Fruit fly (Drosophila melanogaster) whole organism, embryonic: Measurements from ENCODE around the gene wuho.

ENCODE experiments used
- ATbp ChIP-seq: fragments of 200-800 bp; sonication (Bioruptor generic); optimal IDR thresholded peaks from 2 replicates; lab custom pipeline; 2017; ENCODE audit warnings: missing biosample characterization, mild to moderate bottlenecking, missing genetic modification characterization, missing genetic modification reagents
- Atf6 ChIP-seq: fragments of 200-800 bp; sonication (Bioruptor generic); IDR thresholded peaks from 2 replicates; pipeline ENCODE4 v1.3.6; 2022; ENCODE audit warnings: missing biosample characterization, missing genetic modification characterization
- CG10462 ChIP-seq: fragments of 200-800 bp; sonication (Bioruptor generic); optimal IDR thresholded peaks from 2 replicates; lab custom pipeline; 2016; ENCODE audit warnings: missing biosample characterization, missing genetic modification characterization
- CG11085 ChIP-seq: fragments of 200-800 bp; sonication (Bioruptor generic); IDR thresholded peaks from 2 replicates; pipeline ENCODE4 v1.3.6; 2022; ENCODE audit warnings: missing biosample characterization, missing genetic modification characterization
- CG11560 ChIP-seq: fragments of 200-800 bp; sonication (Bioruptor generic); IDR thresholded peaks from 3 replicates; pipeline ENCODE4 v1.3.6; 2022; ENCODE audit warnings: missing biosample characterization, missing genetic modification characterization
- CG11696 ChIP-seq: fragments of 200-800 bp; sonication (Bioruptor generic); IDR thresholded peaks from 2 replicates; pipeline ENCODE4 v1.3.6; 2022; ENCODE audit warnings: missing biosample characterization, missing genetic modification characterization
- CG12104 ChIP-seq: fragments of 200-800 bp; sonication (Bioruptor generic); optimal IDR thresholded peaks from 3 replicates; lab custom pipeline; 2016; ENCODE audit warnings: missing biosample characterization, missing genetic modification characterization
- CG12744 ChIP-seq: fragments of 200-800 bp; sonication (Bioruptor generic); optimal IDR thresholded peaks from 2 replicates; lab custom pipeline; 2016; ENCODE audit warnings: missing biosample characterization, missing genetic modification characterization
- CG12942 ChIP-seq: fragments of 200-800 bp; sonication (Bioruptor generic); optimal IDR thresholded peaks from 3 replicates; lab custom pipeline; 2016; ENCODE audit warnings: missing biosample characterization, missing genetic modification characterization
- CG13296 ChIP-seq: fragments of 200-800 bp; sonication (Bioruptor generic); optimal IDR thresholded peaks from 3 replicates; lab custom pipeline; 2018; ENCODE audit warnings: missing biosample characterization, mild to moderate bottlenecking, missing genetic modification characterization
- CG15269 ChIP-seq: fragments of 200-800 bp; sonication (Bioruptor generic); optimal IDR thresholded peaks from 2 replicates; lab custom pipeline; 2018; ENCODE audit warnings: missing biosample characterization, mild to moderate bottlenecking, missing genetic modification characterization, moderate library complexity
- CG17186 ChIP-seq: fragments of 200-800 bp; sonication (Bioruptor generic); optimal IDR thresholded peaks from 3 replicates; lab custom pipeline; 2017; ENCODE audit warnings: missing biosample characterization, missing genetic modification reagents, missing genetic modification characterization
- CG17385 ChIP-seq: fragments of 200-800 bp; sonication (Bioruptor generic); optimal IDR thresholded peaks from 3 replicates; lab custom pipeline; 2018; ENCODE audit warnings: missing biosample characterization, mild to moderate bottlenecking, missing genetic modification characterization
- CG2712 ChIP-seq: fragments of 200-800 bp; optimal IDR thresholded peaks from 3 replicates; lab custom pipeline; 2019; ENCODE audit warnings: missing biosample characterization, mild to moderate bottlenecking, missing genetic modification characterization, moderate library complexity
- CG30431 ChIP-seq: fragments of 200-800 bp; sonication (Bioruptor generic); optimal IDR thresholded peaks from 2 replicates; lab custom pipeline; 2017; ENCODE audit warnings: missing biosample characterization, missing genetic modification characterization
- CG32767 ChIP-seq: fragments of 200-800 bp; sonication (Bioruptor generic); IDR thresholded peaks from 2 replicates; pipeline ENCODE4 v1.3.6; 2022; ENCODE audit warnings: missing biosample characterization, missing genetic modification characterization
- CG34422 ChIP-seq: fragments of 200-800 bp; sonication (Bioruptor generic); IDR thresholded peaks from 3 replicates; pipeline ENCODE4 v1.3.6; 2022; ENCODE audit warnings: missing biosample characterization, missing genetic modification characterization
- CG5953 ChIP-seq: fragments of 200-800 bp; sonication (Bioruptor generic); IDR thresholded peaks from 2 replicates; pipeline ENCODE4 v1.3.6; 2022; ENCODE audit warnings: missing biosample characterization, missing genetic modification characterization
- CG6254 ChIP-seq: fragments of 200-800 bp; sonication (Bioruptor generic); optimal IDR thresholded peaks from 3 replicates; lab custom pipeline; 2017; ENCODE audit warnings: mild to moderate bottlenecking, missing biosample characterization, missing genetic modification reagents, missing genetic modification characterization
- CG7556 ChIP-seq: fragments of 200-800 bp; sonication (Bioruptor generic); optimal IDR thresholded peaks from 2 replicates; lab custom pipeline; 2017; ENCODE audit warnings: missing biosample characterization, mild to moderate bottlenecking, missing genetic modification characterization
- CG7963 ChIP-seq: fragments of 200-800 bp; sonication (Bioruptor generic); IDR thresholded peaks from 3 replicates; pipeline ENCODE4 v1.3.6; 2022; ENCODE audit warnings: missing biosample characterization, missing genetic modification characterization; ENCODE audit not compliant: partially characterized antibody
- CrebB ChIP-seq: fragments of 200-800 bp; sonication (Bioruptor generic); optimal IDR thresholded peaks from 3 replicates; lab custom pipeline; 2018; ENCODE audit warnings: missing biosample characterization, mild to moderate bottlenecking, missing genetic modification characterization
- D19B ChIP-seq: fragments of 200-800 bp; sonication (Bioruptor generic); optimal IDR thresholded peaks from 2 replicates; lab custom pipeline; 2017; ENCODE audit warnings: missing biosample characterization, mild to moderate bottlenecking, missing genetic modification characterization
- Hmx ChIP-seq: fragments of 200-800 bp; sonication (Bioruptor generic); optimal IDR thresholded peaks from 2 replicates; lab custom pipeline; 2016; ENCODE audit warnings: missing biosample characterization, missing genetic modification characterization
- Hr78 ChIP-seq, 2 experiments: fragments of 200-800 bp in 1 of 2; fragments of >200 bp in 1 of 2; sonication (Bioruptor generic) in 1 of 2; optimal IDR thresholded peaks; 2 replicates each; lab custom pipeline; 2017 to 2019; ENCODE audit warnings: missing biosample characterization in 2 of 2, missing genetic modification characterization in 2 of 2, mild to moderate bottlenecking in 1 of 2, moderate library complexity in 1 of 2
- Meics ChIP-seq: fragments of 200-800 bp; sonication (Bioruptor generic); optimal IDR thresholded peaks from 2 replicates; lab custom pipeline; 2017; ENCODE audit warnings: missing biosample characterization, mild to moderate bottlenecking, missing genetic modification characterization
- NfI ChIP-seq: fragments of 200-800 bp; sonication (Bioruptor generic); optimal IDR thresholded peaks from 3 replicates; lab custom pipeline; 2018; ENCODE audit warnings: missing biosample characterization, mild to moderate bottlenecking, missing genetic modification characterization, moderate library complexity
- Oli ChIP-seq: fragments of 200-800 bp; sonication (Bioruptor generic); optimal IDR thresholded peaks from 2 replicates; lab custom pipeline; 2018; ENCODE audit warnings: missing biosample characterization, mild to moderate bottlenecking, missing genetic modification characterization, moderate library complexity
- Six4 ChIP-seq: fragments of 200-800 bp; sonication (Bioruptor generic); optimal IDR thresholded peaks from 2 replicates; lab custom pipeline; 2016; ENCODE audit warnings: missing biosample characterization, missing genetic modification characterization
- Sox100B ChIP-seq: fragments of 200-800 bp; sonication (Bioruptor generic); optimal IDR thresholded peaks from 3 replicates; lab custom pipeline; 2018; ENCODE audit warnings: missing biosample characterization, mild to moderate bottlenecking, missing genetic modification characterization
- Taf1 ChIP-seq: fragments of 200-800 bp; sonication (Bioruptor generic); IDR thresholded peaks from 2 replicates; pipeline ENCODE4 v1.3.6; 2022; ENCODE audit warnings: missing biosample characterization, missing genetic modification characterization
- Vsx1 ChIP-seq: fragments of 200-800 bp; sonication (Bioruptor generic); optimal IDR thresholded peaks from 2 replicates; lab custom pipeline; 2017; ENCODE audit warnings: missing biosample characterization, mild to moderate bottlenecking, missing genetic modification characterization, missing genetic modification reagents
- abd-A ChIP-seq: fragments of 200-800 bp; sonication (Bioruptor generic); optimal IDR thresholded peaks from 3 replicates; lab custom pipeline; 2019; ENCODE audit warnings: missing biosample characterization, mild to moderate bottlenecking, missing genetic modification characterization, moderate library complexity
- aop ChIP-seq: fragments of 200-800 bp; sonication (Bioruptor generic); IDR thresholded peaks from 2 replicates; pipeline ENCODE4 v1.3.6; 2022; ENCODE audit warnings: missing biosample characterization, missing genetic modification characterization
- ash1 ChIP-seq: fragments of 200-800 bp; sonication (Bioruptor generic); optimal IDR thresholded peaks from 2 replicates; lab custom pipeline; 2018; ENCODE audit warnings: missing biosample characterization, mild to moderate bottlenecking, missing genetic modification characterization
- ato ChIP-seq: fragments of 200-800 bp; sonication (Bioruptor generic); IDR thresholded peaks from 2 replicates; pipeline ENCODE4 v1.3.6; 2022; ENCODE audit warnings: missing biosample characterization, missing genetic modification characterization; ENCODE audit not compliant: partially characterized antibody
- crol ChIP-seq: fragments of 200-800 bp; sonication (Bioruptor generic); IDR thresholded peaks from 2 replicates; pipeline ENCODE4 v1.3.6; 2022; ENCODE audit warnings: missing biosample characterization, missing genetic modification characterization
- dimm ChIP-seq: fragments of 200-800 bp; sonication (Bioruptor generic); IDR thresholded peaks from 2 replicates; pipeline ENCODE4 v1.3.6; 2022; ENCODE audit warnings: missing biosample characterization, missing genetic modification characterization
- dm ChIP-seq: fragments of 200-800 bp; sonication (Bioruptor generic); optimal IDR thresholded peaks from 3 replicates; lab custom pipeline; 2016; ENCODE audit warnings: missing biosample characterization, missing genetic modification characterization
- gt ChIP-seq: fragments of 200-800 bp; sonication (Bioruptor generic); IDR thresholded peaks from 2 replicates; pipeline ENCODE4 v1.3.6; 2022; ENCODE audit warnings: missing biosample characterization, missing genetic modification characterization
- jing ChIP-seq: fragments of 200-800 bp; sonication (Bioruptor generic); optimal IDR thresholded peaks from 2 replicates; lab custom pipeline; 2018; ENCODE audit warnings: missing biosample characterization, mild to moderate bottlenecking, missing genetic modification characterization
- pnt ChIP-seq: fragments of 200-800 bp; sonication (Bioruptor generic); optimal IDR thresholded peaks from 3 replicates; lab custom pipeline; 2016; ENCODE audit warnings: missing biosample characterization, missing genetic modification characterization
- repo ChIP-seq: fragments of 200-800 bp; sonication (Bioruptor generic); optimal IDR thresholded peaks from 2 replicates; lab custom pipeline; 2016; ENCODE audit warnings: missing biosample characterization, missing genetic modification characterization
- rib ChIP-seq: fragments of 200-800 bp; sonication (Bioruptor generic); IDR thresholded peaks from 2 replicates; pipeline ENCODE4 v1.3.6; 2022; ENCODE audit warnings: missing biosample characterization, missing genetic modification characterization
- ro ChIP-seq: fragments of 200-800 bp; sonication (Bioruptor generic); IDR thresholded peaks from 2 replicates; pipeline ENCODE4 v1.3.6; 2022; ENCODE audit warnings: missing biosample characterization, missing genetic modification characterization
- toy ChIP-seq: fragments of 200-800 bp; sonication (Bioruptor generic); IDR thresholded peaks from 2 replicates; pipeline ENCODE4 v1.3.6; 2022; ENCODE audit warnings: missing biosample characterization, missing genetic modification characterization
- twi ChIP-seq: fragments of 200-800 bp; optimal IDR thresholded peaks from 2 replicates; lab custom pipeline; 2019; ENCODE audit warnings: missing biosample characterization, mild to moderate bottlenecking, missing genetic modification characterization, moderate library complexity
- unc-4 ChIP-seq: fragments of 200-800 bp; sonication (Bioruptor generic); IDR thresholded peaks from 2 replicates; pipeline ENCODE4 v1.3.6; 2022; ENCODE audit warnings: missing biosample characterization, missing genetic modification characterization; ENCODE audit not compliant: partially characterized antibody
- vvl ChIP-seq: fragments of 200-800 bp; sonication (Bioruptor generic); IDR thresholded peaks from 2 replicates; pipeline ENCODE4 v1.3.6; 2022; ENCODE audit warnings: missing biosample characterization, missing genetic modification characterization
- wdn ChIP-seq: fragments of 200-800 bp; sonication (Bioruptor generic); IDR thresholded peaks from 2 replicates; pipeline ENCODE4 v1.3.6; 2022; ENCODE audit warnings: missing biosample characterization, missing genetic modification characterization

The wuho gene

dm6 chrX:6263614-6264130 is 24.2 kb upstream of the wuho start (continued):
- peak; percentile 36 for TF ChIP-seq CG10462
- TF ChIP-seq CrebB (tag; lab: Kevin White, UChicago): peak; percentile 61
- no peak for TF ChIP-seq Hmx (GFP tag; lab: Kevin White, UChicago)
- TF ChIP-seq vvl: no peak; the same call in 1 of the 2 replicates
- TF ChIP-seq CG32767 (GFP tag; lab: Robert Waterston, UW): peak; percentile 56
- peak; percentile 48; the same call in 1 of the 2 replicates for TF ChIP-seq rib (GFP tag; lab: Robert Waterston, UW)
- peak; percentile 46 for TF ChIP-seq Six4 (GFP tag; lab: Kevin White, UChicago)
- TF ChIP-seq Taf1: no peak
- no peak for TF ChIP-seq ro (GFP tag; lab: Robert Waterston, UW)
- TF ChIP-seq Atf6 (GFP tag; lab: Robert Waterston, UW): peak; percentile 84
- TF ChIP-seq CG12942 (GFP tag; lab: Kevin White, UChicago): peak; percentile 35
- peak; percentile 62 for TF ChIP-seq CG6254 (GFP tag; lab: Kevin White, UChicago)
- no peak for TF ChIP-seq gt (GFP tag; lab: Robert Waterston, UW)
- TF ChIP-seq Meics (GFP tag; lab: Kevin White, UChicago): peak; percentile 89
- peak; percentile 77 for TF ChIP-seq CG17385 (GFP tag; lab: Kevin White, UChicago)
- TF ChIP-seq CG2712 (tag; lab: Kevin White, UChicago): peak; percentile 77
- TF ChIP-seq Vsx1 (GFP tag; lab: Kevin White, UChicago): peak; percentile 66
- 0 out of 2 replicates have a peak, but pooled peaks have one; percentile 6 for TF ChIP-seq toy (GFP tag; lab: Robert Waterston, UW)
- peak; percentile 45; the same call in 2 of the 3 replicates for TF ChIP-seq CG34422
- TF ChIP-seq D19B (GFP tag; lab: Kevin White, UChicago): peak; percentile 74
- TF ChIP-seq ato (GFP tag; lab: Robert Waterston, UW): no peak
- TF ChIP-seq crol: 0 out of 2 replicates have a peak, but pooled peaks have one; percentile 10
- TF ChIP-seq Sox100B: peak; percentile 87
- peak; percentile 68 for TF ChIP-seq ATbp (GFP tag; lab: Kevin White, UChicago)
- TF ChIP-seq dimm (GFP tag; lab: Robert Waterston, UW): no peak
- 0 out of 3 replicates have a peak, but pooled peaks have one; percentile 41 for TF ChIP-seq CG11560
- no peak for TF ChIP-seq pnt (GFP tag; lab: Kevin White, UChicago)
- peak; percentile 51 for TF ChIP-seq abd-A
- TF ChIP-seq aop: no peak
- no peak for TF ChIP-seq unc-4 (GFP tag; lab: Robert Waterston, UW)
- TF ChIP-seq CG15269: peak; percentile 85
- TF ChIP-seq CG13296 (GFP tag; lab: Kevin White, UChicago): peak; percentile 87
- TF ChIP-seq CG11696 (GFP tag; lab: Robert Waterston, UW): peak; percentile 86
- TF ChIP-seq Hr78 (GFP tag; optimal IDR thresholded peaks at IDR 0.05; lab: Kevin White, UChicago): peak in 1 of 2 experiments; percentile 64
- no peak for TF ChIP-seq repo (GFP tag; lab: Kevin White, UChicago)
- peak; percentile 32 for TF ChIP-seq CG30431 (GFP tag; lab: Kevin White, UChicago)
- TF ChIP-seq dm (GFP tag; lab: Kevin White, UChicago): peak; percentile 5
- TF ChIP-seq ash1 (GFP tag; lab: Kevin White, UChicago): no peak
- TF ChIP-seq CG5953 (GFP tag; lab: Robert Waterston, UW): no peak
- peak; percentile 52 for TF ChIP-seq CG12104 (GFP tag; lab: Kevin White, UChicago)
- TF ChIP-seq wdn (GFP tag; lab: Robert Waterston, UW): no peak; the same call in 1 of the 2 replicates
- TF ChIP-seq jing: peak; percentile 49
- TF ChIP-seq CG17186: peak; percentile 17
- TF ChIP-seq Oli (tag; lab: Kevin White, UChicago): peak; percentile 84
- TF ChIP-seq twi (tag; lab: Kevin White, UChicago): peak; percentile 23
- no peak for TF ChIP-seq CG7963 (GFP tag; lab: Robert Waterston, UW)
- TF ChIP-seq NfI (GFP tag; lab: Kevin White, UChicago): peak; percentile 68
- 0 out of 2 replicates have a peak, but pooled peaks have one; percentile 25 for TF ChIP-seq CG11085 (GFP tag; lab: Robert Waterston, UW)
- peak; percentile 49 for TF ChIP-seq CG12744 (GFP tag; lab: Kevin White, UChicago)
- peak; percentile 86 for TF ChIP-seq CG7556 (GFP tag; lab: Kevin White, UChicago)
